Fruit fly (Drosophila melanogaster) whole organism, embryonic: ENCODE data around the gene Hrd3.
A peak's percentile ranks its signal among the peaks of the same experiment; 100 is the strongest.

Experiments
- Abd-B ChIP-seq: fragments of 200-800 bp; sonication (Bioruptor generic); optimal IDR thresholded peaks from 2 replicates; lab custom pipeline; 2018; ENCODE audit warnings: missing biosample characterization, mild to moderate bottlenecking, missing genetic modification characterization, moderate library complexity
- Atf6 ChIP-seq: fragments of 200-800 bp; sonication (Bioruptor generic); IDR thresholded peaks from 2 replicates; pipeline ENCODE4 v1.3.6; 2022; ENCODE audit warnings: missing biosample characterization, missing genetic modification characterization
- Bdp1 ChIP-seq: fragments of 200-800 bp; sonication (Bioruptor generic); optimal IDR thresholded peaks from 3 replicates; lab custom pipeline; 2016; ENCODE audit warnings: missing biosample characterization, missing genetic modification characterization
- CG10431 ChIP-seq: fragments of 200-800 bp; sonication (Bioruptor generic); optimal IDR thresholded peaks from 3 replicates; lab custom pipeline; 2018; ENCODE audit warnings: missing biosample characterization, mild to moderate bottlenecking, missing genetic modification characterization
- CG11085 ChIP-seq: fragments of 200-800 bp; sonication (Bioruptor generic); IDR thresholded peaks from 2 replicates; pipeline ENCODE4 v1.3.6; 2022; ENCODE audit warnings: missing biosample characterization, missing genetic modification characterization
- CG12659 ChIP-seq: fragments of 200-800 bp; sonication (Bioruptor generic); optimal IDR thresholded peaks from 3 replicates; lab custom pipeline; 2017; ENCODE audit warnings: mild to moderate bottlenecking, missing biosample characterization, missing genetic modification reagents, missing genetic modification characterization
- CG14965 ChIP-seq: fragments of 200-800 bp; sonication (Bioruptor generic); optimal IDR thresholded peaks from 2 replicates; lab custom pipeline; 2016; ENCODE audit warnings: missing biosample characterization, missing genetic modification characterization, borderline replicate concordance
- CG16779 ChIP-seq: fragments of 200-800 bp; sonication (Bioruptor generic); IDR thresholded peaks from 2 replicates; pipeline ENCODE4 v1.3.6; 2022; ENCODE audit warnings: missing biosample characterization, missing genetic modification characterization
- CG18476 ChIP-seq: fragments of 200-800 bp; sonication (Bioruptor generic); optimal IDR thresholded peaks from 2 replicates; lab custom pipeline; 2016; ENCODE audit warnings: missing biosample characterization, mild to moderate bottlenecking, missing genetic modification characterization
- CG2120 ChIP-seq: fragments of 200-800 bp; sonication (Bioruptor generic); optimal IDR thresholded peaks from 3 replicates; lab custom pipeline; 2016; ENCODE audit warnings: missing biosample characterization, missing genetic modification characterization
- CG2889 ChIP-seq: fragments of 200-800 bp; sonication (Bioruptor generic); IDR thresholded peaks from 3 replicates; pipeline ENCODE4 v1.3.6; 2022; ENCODE audit warnings: missing biosample characterization, missing genetic modification characterization
- CG30431 ChIP-seq: fragments of 200-800 bp; sonication (Bioruptor generic); optimal IDR thresholded peaks from 2 replicates; lab custom pipeline; 2017; ENCODE audit warnings: missing biosample characterization, missing genetic modification characterization
- CG31441 ChIP-seq: fragments of 200-800 bp; sonication (Bioruptor generic); IDR thresholded peaks from 2 replicates; pipeline ENCODE4 v1.3.6; 2022; ENCODE audit warnings: missing biosample characterization, missing genetic modification characterization
- CG32532 ChIP-seq: fragments of 200-800 bp; sonication (Bioruptor generic); IDR thresholded peaks from 2 replicates; pipeline ENCODE4 v1.3.6; 2022; ENCODE audit warnings: missing biosample characterization, missing genetic modification characterization
- CG34376 ChIP-seq: fragments of 200-800 bp; sonication (Bioruptor generic); optimal IDR thresholded peaks from 2 replicates; lab custom pipeline; 2018; ENCODE audit warnings: missing biosample characterization, mild to moderate bottlenecking, missing genetic modification characterization
- CG3995 ChIP-seq: fragments of 200-800 bp; sonication (Bioruptor generic); optimal IDR thresholded peaks from 3 replicates; lab custom pipeline; 2016; ENCODE audit warnings: missing biosample characterization, missing genetic modification characterization
- CG4424 ChIP-seq: fragments of 200-800 bp; sonication (Bioruptor generic); optimal IDR thresholded peaks from 3 replicates; lab custom pipeline; 2016; ENCODE audit warnings: missing biosample characterization, missing genetic modification characterization
- CG5953 ChIP-seq: fragments of 200-800 bp; sonication (Bioruptor generic); IDR thresholded peaks from 2 replicates; pipeline ENCODE4 v1.3.6; 2022; ENCODE audit warnings: missing biosample characterization, missing genetic modification characterization
- CG8290 ChIP-seq, 3 experiments: fragments of 200-800 bp; sonication (Bioruptor generic); optimal IDR thresholded peaks; 2 replicates each; lab custom pipeline; 2016 to 2019; ENCODE audit warnings: missing biosample characterization in 3 of 3, missing genetic modification characterization in 3 of 3, mild to moderate bottlenecking in 2 of 3, moderate library complexity in 1 of 3
- CG8924 ChIP-seq: fragments of 200-800 bp; optimal IDR thresholded peaks from 3 replicates; lab custom pipeline; 2019; ENCODE audit warnings: missing biosample characterization, mild to moderate bottlenecking, missing genetic modification characterization, moderate library complexity
- CG9437 ChIP-seq: fragments of 200-800 bp; sonication (Bioruptor generic); optimal IDR thresholded peaks from 2 replicates; lab custom pipeline; 2018; ENCODE audit warnings: missing biosample characterization, mild to moderate bottlenecking, missing genetic modification characterization
- CG9727 ChIP-seq: fragments of 200-800 bp; sonication (Bioruptor generic); optimal IDR thresholded peaks from 3 replicates; lab custom pipeline; 2017; ENCODE audit warnings: missing biosample characterization, mild to moderate bottlenecking, missing genetic modification characterization
- D ChIP-seq, 2 experiments: fragments of 200-800 bp in 1 of 2; fragments of >200 bp in 1 of 2; sonication (Bioruptor generic) in 1 of 2; optimal IDR thresholded peaks; 2 replicates in 1 of 2; 3 replicates in 1 of 2; lab custom pipeline; 2017; ENCODE audit warnings: mild to moderate bottlenecking in 1 of 2, missing biosample characterization in 1 of 2, missing genetic modification characterization in 1 of 2, missing genetic modification reagents in 1 of 2
- Deaf1 ChIP-seq: fragments of 200-800 bp; optimal IDR thresholded peaks from 3 replicates; lab custom pipeline; 2019; ENCODE audit warnings: missing biosample characterization, mild to moderate bottlenecking, missing genetic modification characterization, moderate library complexity
- GATAe ChIP-seq: fragments of 200-800 bp; sonication (Bioruptor generic); conservative IDR thresholded peaks from 2 replicates; pipeline ENCODE4 v1.3.6; 2022; ENCODE audit warnings: missing biosample characterization, missing genetic modification characterization
- HLH4C ChIP-seq: fragments of 200-800 bp; sonication (Bioruptor generic); IDR thresholded peaks from 3 replicates; pipeline ENCODE4 v1.3.6; 2022; ENCODE audit warnings: missing biosample characterization, missing genetic modification characterization; ENCODE audit not compliant: partially characterized antibody
- Lpt ChIP-seq: fragments of >200 bp; optimal IDR thresholded peaks from 2 replicates; lab custom pipeline; 2018; ENCODE audit warnings: missing biosample characterization, missing genetic modification characterization
- NC2β ChIP-seq: fragments of 200-800 bp; sonication (Bioruptor generic); optimal IDR thresholded peaks from 2 replicates; lab custom pipeline; 2016; ENCODE audit warnings: missing biosample characterization, missing genetic modification characterization
- Nf-YC ChIP-seq: fragments of 200-800 bp; optimal IDR thresholded peaks from 3 replicates; lab custom pipeline; 2019; ENCODE audit warnings: missing biosample characterization, mild to moderate bottlenecking, missing genetic modification characterization, moderate library complexity
- Pdp1 ChIP-seq, 2 experiments: fragments of 200-800 bp; sonication (Bioruptor generic); optimal IDR thresholded peaks; 3 replicates each; lab custom pipeline; 2016; ENCODE audit warnings: missing biosample characterization in 2 of 2, missing genetic modification characterization in 2 of 2, mild to moderate bottlenecking in 1 of 2, moderate library complexity in 1 of 2
- Six4 ChIP-seq: fragments of 200-800 bp; sonication (Bioruptor generic); optimal IDR thresholded peaks from 2 replicates; lab custom pipeline; 2016; ENCODE audit warnings: missing biosample characterization, missing genetic modification characterization
- Xrp1 ChIP-seq: fragments of 200-800 bp; sonication (Bioruptor generic); IDR thresholded peaks from 2 replicates; pipeline ENCODE4 v1.3.6; 2022; ENCODE audit warnings: missing biosample characterization, missing genetic modification characterization
- br ChIP-seq: fragments of >200 bp; optimal IDR thresholded peaks from 2 replicates; lab custom pipeline; 2017
- cg ChIP-seq: fragments of 200-800 bp; sonication (Bioruptor generic); optimal IDR thresholded peaks from 3 replicates; lab custom pipeline; 2019; ENCODE audit warnings: missing biosample characterization, mild to moderate bottlenecking, missing genetic modification characterization, moderate library complexity
- croc ChIP-seq: fragments of 200-800 bp; sonication (Bioruptor generic); conservative IDR thresholded peaks from 3 replicates; pipeline ENCODE4 v1.3.6; 2022; ENCODE audit warnings: missing biosample characterization, missing genetic modification characterization
- esg ChIP-seq: fragments of 200-800 bp; sonication (Bioruptor generic); conservative IDR thresholded peaks from 2 replicates; pipeline ENCODE4 v1.3.6; 2022; ENCODE audit warnings: missing biosample characterization, missing genetic modification characterization
- exex ChIP-seq: fragments of 200-800 bp; sonication (Bioruptor generic); optimal IDR thresholded peaks from 4 replicates; lab custom pipeline; 2018; ENCODE audit warnings: missing biosample characterization, mild to moderate bottlenecking, missing genetic modification characterization, moderate library complexity
- mirr ChIP-seq: fragments of 200-800 bp; sonication (Bioruptor generic); optimal IDR thresholded peaks from 3 replicates; lab custom pipeline; 2018; ENCODE audit warnings: missing biosample characterization, mild to moderate bottlenecking, missing genetic modification characterization
- pzg ChIP-seq: fragments of 200-800 bp; sonication (Bioruptor generic); optimal IDR thresholded peaks from 3 replicates; lab custom pipeline; 2018; ENCODE audit warnings: missing biosample characterization, mild to moderate bottlenecking, missing genetic modification characterization, moderate library complexity
- salm ChIP-seq: fragments of 200-800 bp; sonication (Bioruptor generic); optimal IDR thresholded peaks from 2 replicates; lab custom pipeline; 2018; ENCODE audit warnings: missing biosample characterization, mild to moderate bottlenecking, missing genetic modification characterization
- schlank ChIP-seq: fragments of 200-800 bp; sonication (Bioruptor generic); optimal IDR thresholded peaks from 2 replicates; lab custom pipeline; 2018; ENCODE audit warnings: missing biosample characterization, mild to moderate bottlenecking, missing genetic modification characterization
- scrt ChIP-seq: fragments of 200-800 bp; sonication (Bioruptor generic); optimal IDR thresholded peaks from 2 replicates; lab custom pipeline; 2018; ENCODE audit warnings: missing biosample characterization, mild to moderate bottlenecking, missing genetic modification characterization, moderate library complexity
- sd ChIP-seq: fragments of 200-800 bp; sonication (Bioruptor generic); optimal IDR thresholded peaks from 3 replicates; lab custom pipeline; 2018; ENCODE audit warnings: missing biosample characterization, mild to moderate bottlenecking, missing genetic modification characterization, moderate library complexity
- slou ChIP-seq: fragments of 200-800 bp; sonication (Bioruptor generic); optimal IDR thresholded peaks from 3 replicates; lab custom pipeline; 2016; ENCODE audit warnings: missing biosample characterization, missing genetic modification characterization
- trh ChIP-seq: fragments of 200-800 bp; sonication (Bioruptor generic); optimal IDR thresholded peaks from 2 replicates; lab custom pipeline; 2016; ENCODE audit warnings: missing biosample characterization, missing genetic modification characterization
- wor ChIP-seq: fragments of 200-800 bp; sonication (Bioruptor generic); IDR thresholded peaks from 2 replicates; pipeline ENCODE4 v1.3.6; 2022; ENCODE audit warnings: missing biosample characterization, missing genetic modification characterization
- z ChIP-seq: fragments of 200-800 bp; sonication (Bioruptor generic); IDR thresholded peaks from 3 replicates; pipeline ENCODE4 v1.3.6; 2022; ENCODE audit warnings: missing biosample characterization, missing genetic modification characterization
- zfh1 ChIP-seq: fragments of 200-800 bp; sonication (Bioruptor generic); IDR thresholded peaks from 3 replicates; pipeline ENCODE4 v1.3.6; 2022; ENCODE audit warnings: missing biosample characterization, missing genetic modification characterization

The Hrd3 gene

dm6 chr3R:23783961-23784360 is 25.6 kb upstream of the Hrd3 start (continued):
- peak; percentile 85 for TF ChIP-seq CG31441 (GFP tag; lab: Robert Waterston, UW)
- TF ChIP-seq wor, result peak; percentile 63
- peak; percentile 49 for TF ChIP-seq trh (GFP tag; lab: Kevin White, UChicago)
- peak; percentile 77 for TF ChIP-seq CG9727 (GFP tag; lab: Kevin White, UChicago)
- no peak for TF ChIP-seq CG2889 (GFP tag; lab: Robert Waterston, UW)
- TF ChIP-seq scrt, result no peak
- TF ChIP-seq GATAe (GFP tag; lab: Robert Waterston, UW), result no peak
- peak; percentile 28 for TF ChIP-seq CG2120
- peak; percentile 66 for TF ChIP-seq CG10431 (GFP tag; lab: Kevin White, UChicago)
- TF ChIP-seq CG12659, result peak; percentile 61
- no peak for TF ChIP-seq pzg (GFP tag; lab: Kevin White, UChicago)
- peak; percentile 82 for TF ChIP-seq zfh1 (GFP tag; lab: Robert Waterston, UW)
- TF ChIP-seq CG11085 (GFP tag; lab: Robert Waterston, UW), result no peak
- TF ChIP-seq CG14965, result no peak
- no peak for TF ChIP-seq Bdp1 (GFP tag; lab: Kevin White, UChicago)
- TF ChIP-seq Abd-B (GFP tag; lab: Kevin White, UChicago), result peak; percentile 69
- peak; percentile 72 for TF ChIP-seq croc
- TF ChIP-seq Deaf1, result peak; percentile 46
- TF ChIP-seq CG8290 (GFP tag; optimal IDR thresholded peaks at IDR 0.05; lab: Kevin White, UChicago), result peak; percentile 40
- no peak for TF ChIP-seq CG8290 (tag; optimal IDR thresholded peaks at IDR 0.05; lab: Kevin White, UChicago)
- peak; percentile 53 for TF ChIP-seq esg (GFP tag; lab: Robert Waterston, UW)
- no peak for TF ChIP-seq Lpt (GFP tag; lab: Kevin White, UChicago)
- TF ChIP-seq CG32532 (GFP tag; lab: Robert Waterston, UW), result peak; percentile 45; the same call in 1 of the 2 replicates
- TF ChIP-seq CG30431 (GFP tag; lab: Kevin White, UChicago), result peak; percentile 71
- no peak for TF ChIP-seq z (GFP tag; lab: Robert Waterston, UW)
- peak; percentile 76 for TF ChIP-seq CG18476 (GFP tag; lab: Kevin White, UChicago)
- TF ChIP-seq salm, result peak; percentile 55
- peak; percentile 82 for TF ChIP-seq CG4424 (GFP tag; lab: Kevin White, UChicago)
- no peak for TF ChIP-seq D (optimal IDR thresholded peaks at IDR 0.05; lab: Kevin White, UChicago)
- peak; percentile 88 for TF ChIP-seq D (GFP tag; optimal IDR thresholded peaks at IDR 0.05; lab: Kevin White, UChicago)
- no peak for TF ChIP-seq HLH4C (GFP tag; lab: Robert Waterston, UW)
- TF ChIP-seq Atf6 (GFP tag; lab: Robert Waterston, UW), result peak; percentile 60; the same call in 1 of the 2 replicates
- TF ChIP-seq schlank, result no peak

- TF ChIP-seq br (lab: Kevin White, UChicago) (no peak), mirr (peak; percentile 46), exex (tag; lab: Kevin White, UChicago) (peak; percentile 59), CG9437 (GFP tag; lab: Kevin White, UChicago) (no peak), Nf-YC (tag; lab: Kevin White, UChicago) (peak; percentile 56), slou (no peak), Pdp1 (GFP tag; optimal IDR thresholded peaks at IDR 0.05; lab: Kevin White, UChicago) (peak in 1 of 2 experiments; percentile 32), NC2β (no peak), sd (tag; lab: Kevin White, UChicago) (peak; percentile 30), CG34376 (peak; percentile 49), CG16779 (GFP tag; lab: Robert Waterston, UW) (no peak), CG8924 (no peak), Six4 (GFP tag; lab: Kevin White, UChicago) (no peak), cg (GFP tag; lab: Kevin White, UChicago) (no peak), CG5953 (no peak), Xrp1 (GFP tag; lab: Robert Waterston, UW) (no peak), CG3995 (no peak)
Measured at dm6 chr3R:23783403-23783757, 25.0 kb upstream of the Hrd3 start.
